Worm (Caenorhabditis elegans): ENCODE measurements around the gene die-1.

- TF ChIP-seq ets-7 (tag; optimal IDR thresholded peaks at IDR 0.05) (no peak), ceh-13 (GFP tag; optimal IDR thresholded peaks at IDR 0.05) (no peak), F13C5.2 (tag; optimal IDR thresholded peaks at IDR 0.05) (no peak), hmg-4 (GFP tag; optimal IDR thresholded peaks at IDR 0.05) (no peak), ama-1 (optimal IDR thresholded peaks at IDR 0.05) (no peak), hmbx-1 (tag; optimal IDR thresholded peaks at IDR 0.05) (no peak), tra-4 (tag; optimal IDR thresholded peaks at IDR 0.05) (no peak), scrt-1 (GFP tag; IDR thresholded peaks at IDR 0.05) (no peak), pes-1 (GFP tag; IDR thresholded peaks at IDR 0.05) (no peak), flt-1 (GFP tag; IDR thresholded peaks at IDR 0.05) (no peak)
Measured at ce11 chrII:10051485-10051884, 16.2 kb downstream of the die-1 start.

Data from whole organism, early embryonic.